Worm (Caenorhabditis elegans) whole organism, young adult: ENCODE measurements around the gene F40G9.18.
A peak's percentile ranks its signal among the peaks of the same experiment; 100 is the strongest.

Experiments
- B0019.2 ChIP-seq: fragments of 200-800 bp; sonication (Bioruptor generic); conservative IDR thresholded peaks from 2 replicates; pipeline ENCODE4 v1.3.6; 2022; ENCODE audit warnings: missing genetic modification reagents, missing genetic modification characterization, missing compliant biosample characterization
- B0035.1 ChIP-seq: sonication (generic microtip); optimal IDR thresholded peaks from 2 replicates; lab custom pipeline; 2016; ENCODE audit warnings: missing genetic modification characterization, mild to moderate bottlenecking, missing compliant biosample characterization, missing genotype, missing genetic modification reagents
- B0261.1 ChIP-seq: sonication (generic microtip); optimal IDR thresholded peaks from 2 replicates; lab custom pipeline; 2016; ENCODE audit warnings: mild to moderate bottlenecking, missing genetic modification characterization, moderate library complexity, missing compliant biosample characterization
- B0336.3 ChIP-seq: fragments of 200-800 bp; sonication (Bioruptor generic); IDR thresholded peaks from 2 replicates; pipeline ENCODE4 v1.3.6; 2022; ENCODE audit warnings: missing genetic modification characterization, missing compliant biosample characterization
- D2030.7 ChIP-seq: fragments of 200-800 bp; sonication (Bioruptor generic); IDR thresholded peaks from 2 replicates; pipeline ENCODE4 v1.3.6; 2022; ENCODE audit warnings: missing genetic modification reagents, missing genetic modification characterization, missing compliant biosample characterization
- F22D6.2 ChIP-seq: sonication (generic microtip); optimal IDR thresholded peaks from 2 replicates; lab custom pipeline; 2016; ENCODE audit warnings: mild to moderate bottlenecking, missing genetic modification characterization, missing compliant biosample characterization
- F37B4.10 ChIP-seq: fragments of 200-800 bp; sonication (Bioruptor generic); IDR thresholded peaks from 2 replicates; pipeline ENCODE4 v1.3.6; 2022; ENCODE audit warnings: missing genetic modification characterization, missing compliant biosample characterization
- F57A8.1 ChIP-seq: fragments of 200-800 bp; sonication (Bioruptor generic); optimal IDR thresholded peaks from 2 replicates; lab custom pipeline; 2018; ENCODE audit warnings: mild to moderate bottlenecking, missing genetic modification characterization, moderate library complexity, missing compliant biosample characterization
- athp-1 ChIP-seq: sonication (generic microtip); optimal IDR thresholded peaks from 2 replicates; lab custom pipeline; 2017; ENCODE audit warnings: mild to moderate bottlenecking, missing genetic modification characterization, missing compliant biosample characterization
- attf-5 ChIP-seq: fragments of 200-800 bp; sonication (Bioruptor generic); optimal IDR thresholded peaks from 2 replicates; lab custom pipeline; 2018; ENCODE audit warnings: mild to moderate bottlenecking, missing genetic modification characterization, missing compliant biosample characterization
- cebp-1 ChIP-seq, 2 experiments: fragments of 200-800 bp in 1 of 2; sonication (Bioruptor generic) in 1 of 2; sonication (generic microtip) in 1 of 2; IDR thresholded peaks in 1 of 2; optimal IDR thresholded peaks in 1 of 2; 2 replicates each; pipeline versions ENCODE4 v1.3.6 to Lab custom; 2017 to 2022; ENCODE audit warnings: missing compliant biosample characterization in 2 of 2, missing genetic modification characterization in 2 of 2, mild to moderate bottlenecking in 1 of 2, missing genetic modification reagents in 1 of 2, moderate library complexity in 1 of 2
- ceh-58 ChIP-seq: fragments of 200-800 bp; sonication (Bioruptor generic); IDR thresholded peaks from 2 replicates; pipeline ENCODE4 v1.3.6; 2022; ENCODE audit warnings: missing genetic modification characterization, missing compliant biosample characterization
- chd-7 ChIP-seq: sonication (generic microtip); optimal IDR thresholded peaks from 2 replicates; lab custom pipeline; 2016; ENCODE audit warnings: mild to moderate bottlenecking, missing genetic modification characterization, moderate library complexity, missing compliant biosample characterization
- dox-1 ChIP-seq: fragments of 200-800 bp; sonication (Bioruptor generic); IDR thresholded peaks from 2 replicates; pipeline ENCODE4 v1.3.6; 2022; ENCODE audit warnings: missing genetic modification reagents, missing genetic modification characterization, missing compliant biosample characterization
- dpff-1 ChIP-seq: sonication (generic microtip); optimal IDR thresholded peaks from 2 replicates; lab custom pipeline; 2017; ENCODE audit warnings: mild to moderate bottlenecking, missing genetic modification characterization, missing compliant biosample characterization
- dpl-1 ChIP-seq: fragments of 150-350 bp; optimal IDR thresholded peaks from 2 replicates; lab custom pipeline; 2014; ENCODE audit warnings: missing biosample characterization, missing genetic modification reagents, missing genetic modification characterization
- egrh-3 ChIP-seq: fragments of 200-800 bp; sonication (Bioruptor generic); IDR thresholded peaks from 2 replicates; pipeline ENCODE4 v1.3.6; 2022; ENCODE audit warnings: missing genetic modification reagents, missing genetic modification characterization, missing compliant biosample characterization
- hlh-12 ChIP-seq: sonication (generic microtip); optimal IDR thresholded peaks from 2 replicates; lab custom pipeline; 2016; ENCODE audit warnings: missing genetic modification characterization, missing compliant biosample characterization
- hmg-1.2 ChIP-seq: fragments of 200-800 bp; sonication (Bioruptor generic); IDR thresholded peaks from 2 replicates; pipeline ENCODE4 v1.3.6; 2022; ENCODE audit warnings: missing genetic modification reagents, missing genetic modification characterization, missing compliant biosample characterization
- hrde-1 ChIP-seq: sonication (generic microtip); optimal IDR thresholded peaks from 2 replicates; lab custom pipeline; 2016; ENCODE audit warnings: missing genetic modification characterization, mild to moderate bottlenecking, missing compliant biosample characterization, moderate library complexity, missing genotype, missing genetic modification reagents, borderline replicate concordance
- let-526 ChIP-seq: fragments of 200-800 bp; sonication (Bioruptor generic); IDR thresholded peaks from 2 replicates; pipeline ENCODE4 v1.3.6; 2022; ENCODE audit warnings: missing genetic modification reagents, missing genetic modification characterization, missing compliant biosample characterization
- lin-35 ChIP-seq, 3 experiments: fragments of 150-350 bp in 2 of 3; sonication (generic microtip) in 1 of 3; optimal IDR thresholded peaks; 2 replicates each; lab custom pipeline; 2014 to 2018; ENCODE audit warnings: missing biosample characterization in 3 of 3, missing genetic modification characterization in 3 of 3, missing genetic modification reagents in 3 of 3
- madf-3 ChIP-seq: fragments of 200-800 bp; sonication (Bioruptor generic); IDR thresholded peaks from 2 replicates; pipeline ENCODE4 v1.3.6; 2022; ENCODE audit warnings: missing genetic modification reagents, missing genetic modification characterization, missing compliant biosample characterization
- madf-8 ChIP-seq: fragments of 200-800 bp; sonication (Bioruptor generic); conservative IDR thresholded peaks from 2 replicates; pipeline ENCODE4 v1.3.6; 2022; ENCODE audit warnings: missing genetic modification reagents, missing genetic modification characterization, missing compliant biosample characterization
- nfyb-1 ChIP-seq: fragments of 200-800 bp; sonication (Bioruptor generic); IDR thresholded peaks from 2 replicates; pipeline ENCODE4 v1.3.6; 2022; ENCODE audit warnings: missing genetic modification reagents, missing genetic modification characterization, missing compliant biosample characterization
- nhr-120 ChIP-seq: fragments of 200-800 bp; sonication (Bioruptor generic); IDR thresholded peaks from 2 replicates; pipeline ENCODE4 v1.3.6; 2022; ENCODE audit warnings: missing genetic modification characterization, missing compliant biosample characterization
- nhr-80 ChIP-seq: sonication (generic microtip); optimal IDR thresholded peaks from 2 replicates; lab custom pipeline; 2016; ENCODE audit warnings: missing genetic modification characterization, missing compliant biosample characterization
- pha-4 ChIP-seq: fragments of 150-350 bp; sonication (generic microtip); optimal IDR thresholded peaks from 2 replicates; lab custom pipeline; 2014; ENCODE audit warnings: missing biosample characterization, missing genetic modification reagents, missing genetic modification characterization
- sdz-38 ChIP-seq: sonication (generic microtip); optimal IDR thresholded peaks from 2 replicates; lab custom pipeline; 2016; ENCODE audit warnings: missing genotype, missing genetic modification characterization, missing compliant biosample characterization
- snpc-1.1 ChIP-seq: sonication (generic microtip); optimal IDR thresholded peaks from 2 replicates; lab custom pipeline; 2017; ENCODE audit warnings: missing genetic modification characterization, mild to moderate bottlenecking, missing compliant biosample characterization, antibody characterized with exemption, moderate library complexity, missing genotype, missing genetic modification reagents; ENCODE audit not compliant: insufficient read depth
- xnd-1 ChIP-seq: sonication (generic microtip); optimal IDR thresholded peaks from 2 replicates; lab custom pipeline; 2016; ENCODE audit warnings: missing genotype, missing genetic modification reagents, missing genetic modification characterization, missing compliant biosample characterization
- zim-3 ChIP-seq: sonication (generic microtip); optimal IDR thresholded peaks from 2 replicates; lab custom pipeline; 2017; ENCODE audit warnings: mild to moderate bottlenecking, missing genetic modification characterization, moderate library complexity, missing compliant biosample characterization
- ztf-28 ChIP-seq: fragments of 200-800 bp; sonication (Bioruptor generic); IDR thresholded peaks from 2 replicates; pipeline ENCODE4 v1.3.6; 2022; ENCODE audit warnings: missing genetic modification reagents, missing genetic modification characterization, missing compliant biosample characterization
- ztf-3 ChIP-seq: fragments of 200-800 bp; sonication (Bioruptor generic); optimal IDR thresholded peaks from 2 replicates; lab custom pipeline; 2018; ENCODE audit warnings: mild to moderate bottlenecking, missing genetic modification characterization, missing compliant biosample characterization

The F40G9.18 gene

DNA sequence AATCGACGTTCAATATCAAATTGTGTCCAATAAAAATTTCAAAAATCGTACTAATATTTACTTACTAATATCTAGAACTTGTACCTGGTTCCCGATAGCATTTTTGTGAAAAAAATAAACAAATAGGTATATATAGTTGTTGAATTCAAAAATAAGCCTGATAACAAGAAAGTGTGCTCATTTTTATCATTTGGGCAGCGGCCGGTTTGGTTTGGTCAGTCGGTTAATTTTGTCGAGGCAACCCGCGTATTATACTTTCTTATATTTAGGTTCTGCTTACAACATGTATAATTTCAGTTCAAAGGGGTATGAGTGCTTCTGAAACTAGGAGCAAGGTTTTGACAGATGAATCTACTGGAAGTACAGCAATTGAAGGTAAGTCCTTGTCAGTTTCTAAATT lies 38.7 kb downstream of the F40G9.18 start, which contains the start of the genes nhr-280 and C29F9.2:
nhr-280 (minus strand) TSS at position 101 of the 400 bp plus-strand sequence.
C29F9.2 (plus strand) TSS at position 298 of the 400 bp plus-strand sequence.
- TF ChIP-seq dpl-1 (GFP tag; lab: Kevin White, UChicago) (no peak), B0035.1 (tag; lab: Kevin White, UChicago) (no peak), zim-3 (tag; lab: Kevin White, UChicago) (no peak), nhr-80 (peak; percentile 1), madf-8 (GFP tag; lab: Robert Waterston, UW) (no peak)
- TF ChIP-seq, all 124 proteins: peak for 1

DNA sequence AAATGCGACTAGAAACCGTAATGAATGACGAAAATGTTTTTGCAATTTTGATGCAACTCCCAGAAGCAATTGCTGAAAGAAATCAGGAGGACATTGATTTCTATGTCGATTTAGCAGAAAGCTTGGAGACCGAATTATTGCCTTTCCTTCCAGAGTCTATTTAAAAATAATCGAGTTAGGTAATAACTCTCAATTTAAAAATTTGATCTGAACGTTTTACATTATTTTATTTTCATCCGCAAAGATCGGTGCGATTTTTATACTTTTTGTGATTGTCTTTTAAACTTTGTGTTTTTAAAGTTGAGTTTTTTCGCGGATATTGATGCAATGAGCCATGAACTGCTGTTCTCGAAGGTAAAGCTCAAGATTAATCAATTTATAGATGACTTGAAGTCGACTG lies 44.9 kb downstream of the F40G9.18 start, which contains the start of gene pals-23:
pals-23 (plus strand) TSS at position 301 of the 400 bp plus-strand sequence.
- no peak for TF ChIP-seq hmg-1.2 (GFP tag; lab: Robert Waterston, UW)
- TF ChIP-seq, all 124 proteins: peak for 0

ce11 chrIII:121983-122449 lies 47.4 kb downstream of the F40G9.18 start, which contains the start of gene C29F9.12:
Gene C29F9.12 (minus strand): TSS chrIII:122033.
- TF ChIP-seq dox-1 (GFP tag; lab: Robert Waterston, UW) (peak; percentile 52; the same call in 1 of the 2 replicates), egrh-3 (GFP tag; lab: Robert Waterston, UW) (0 out of 2 replicates have a peak, but pooled peaks have one; percentile 24)

ce11 chrIII:120199-120598 lies 49.2 kb downstream of the F40G9.18 start, which contains the start of gene pals-24:
Gene pals-24 (plus strand): TSS chrIII:120435.
- TF ChIP-seq F57A8.1 (GFP tag; lab: Kevin White, UChicago), result no peak
- no peak for TF ChIP-seq B0261.1 (tag; lab: Kevin White, UChicago)
- TF ChIP-seq hrde-1, result no peak
- no peak for TF ChIP-seq ztf-28 (GFP tag; lab: Robert Waterston, UW)
- TF ChIP-seq dpl-1 (GFP tag; lab: Kevin White, UChicago), result no peak
- TF ChIP-seq nhr-80, result peak; percentile 89
- TF ChIP-seq nfyb-1, result no peak
- no peak for TF ChIP-seq dpff-1 (tag; lab: Kevin White, UChicago)
- TF ChIP-seq dox-1 (GFP tag; lab: Robert Waterston, UW), result peak; percentile 46
- TF ChIP-seq let-526 (GFP tag; lab: Robert Waterston, UW), result no peak
- TF ChIP-seq chd-7, result no peak
- TF ChIP-seq F22D6.2, result no peak
- no peak for TF ChIP-seq ceh-58 (GFP tag; lab: Robert Waterston, UW)
- TF ChIP-seq sdz-38 (tag; lab: Kevin White, UChicago), result no peak
- no peak for TF ChIP-seq F37B4.10 (GFP tag; lab: Robert Waterston, UW)
- TF ChIP-seq pha-4 (tag; lab: Kevin White, UChicago), result peak; percentile 16
- TF ChIP-seq zim-3 (tag; lab: Kevin White, UChicago), result no peak
- no peak for TF ChIP-seq B0019.2
- TF ChIP-seq xnd-1 (tag; lab: Kevin White, UChicago), result no peak
- TF ChIP-seq cebp-1 (GFP tag; IDR thresholded peaks at IDR 0.05; lab: Robert Waterston, UW), result peak; percentile 74; the same call in 1 of the 2 replicates
- peak; percentile 76 for TF ChIP-seq cebp-1 (tag; optimal IDR thresholded peaks at IDR 0.05; lab: Kevin White, UChicago)
- TF ChIP-seq D2030.7, result no peak
- no peak for TF ChIP-seq B0035.1 (tag; lab: Kevin White, UChicago)
- no peak for TF ChIP-seq madf-3
- TF ChIP-seq attf-5, result peak; percentile 43
- TF ChIP-seq B0336.3 (GFP tag; lab: Robert Waterston, UW), result no peak
- no peak for TF ChIP-seq nhr-120 (GFP tag; lab: Robert Waterston, UW)
- TF ChIP-seq snpc-1.1 (tag; lab: Kevin White, UChicago), result no peak
- TF ChIP-seq egrh-3 (GFP tag; lab: Robert Waterston, UW), result no peak
- TF ChIP-seq ztf-3 (GFP tag; lab: Kevin White, UChicago), result no peak
- no peak for TF ChIP-seq athp-1
- no peak for TF ChIP-seq lin-35 (GFP tag; optimal IDR thresholded peaks at IDR 0.05; lab: Kevin White, UChicago)
- no peak for TF ChIP-seq hlh-12 (tag; lab: Kevin White, UChicago)
